Worm (Caenorhabditis elegans): ENCODE data around the gene C28D4.8.

DNA sequence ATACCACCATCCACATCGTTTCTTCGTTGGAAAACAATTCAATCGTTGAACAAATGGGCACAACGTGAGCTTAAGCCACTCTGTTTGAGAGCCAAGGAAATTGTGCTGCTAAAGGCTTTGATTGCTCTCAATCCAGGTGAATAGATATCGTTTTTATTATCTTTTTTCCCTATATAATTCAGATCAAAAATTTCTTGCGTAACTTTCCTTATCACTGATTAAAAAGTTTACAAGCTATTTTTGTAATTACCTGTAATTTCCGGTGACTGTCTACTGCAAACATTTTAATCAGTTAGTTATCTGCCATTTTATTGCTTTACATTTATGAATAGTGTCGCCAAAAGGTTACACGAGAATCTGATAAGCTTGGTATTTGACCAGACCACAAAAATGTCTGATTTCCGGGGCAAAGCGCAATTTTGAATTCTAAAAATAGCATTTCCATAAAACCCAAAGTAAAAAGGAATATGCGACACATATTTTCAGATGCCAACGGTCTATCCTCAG, 14.5 kb upstream of the C28D4.8 start:
- TF ChIP-seq him-1 (tag; optimal IDR thresholded peaks at IDR 0.05) (no peak), W03F9.2 (tag; optimal IDR thresholded peaks at IDR 0.05) (no peak)
